Worm (Caenorhabditis elegans) whole organism, L4 larva: ENCODE results near the gene C10E2.2.
A peak's percentile ranks its signal among the peaks of the same experiment; 100 is the strongest.

Source experiments
- D1046.2 ChIP-seq: fragments of 200-800 bp; sonication (Bioruptor generic); IDR thresholded peaks from 2 replicates; pipeline ENCODE4 v1.3.6; 2022; ENCODE audit warnings: missing genetic modification characterization, missing compliant biosample characterization
- F26F4.8 ChIP-seq: fragments of 200-800 bp; sonication (Bioruptor generic); conservative IDR thresholded peaks from 2 replicates; pipeline ENCODE4 v1.3.6; 2022; ENCODE audit warnings: missing genetic modification characterization, missing compliant biosample characterization
- F49E8.2 ChIP-seq: sonication (generic microtip); optimal IDR thresholded peaks from 2 replicates; lab custom pipeline; 2016; ENCODE audit warnings: missing compliant biosample characterization, mild to moderate bottlenecking, missing genetic modification characterization, borderline replicate concordance
- R02D3.7 ChIP-seq: fragments of 150-350 bp; sonication (generic microtip); optimal IDR thresholded peaks from 3 replicates; lab custom pipeline; 2014; ENCODE audit warnings: missing biosample characterization, missing genetic modification characterization
- T20F7.1 ChIP-seq: fragments of 200-800 bp; sonication (Bioruptor generic); optimal IDR thresholded peaks from 2 replicates; lab custom pipeline; 2018; ENCODE audit warnings: mild to moderate bottlenecking, missing genetic modification characterization, missing compliant biosample characterization
- Y105C5A.15 ChIP-seq: fragments of 200-800 bp; sonication (Bioruptor generic); IDR thresholded peaks from 2 replicates; pipeline ENCODE4 v1.3.6; 2022; ENCODE audit warnings: missing genetic modification characterization, missing compliant biosample characterization
- ZK337.2 ChIP-seq: fragments of 200-800 bp; sonication (Bioruptor generic); IDR thresholded peaks from 2 replicates; pipeline ENCODE4 v1.3.6; 2022; ENCODE audit warnings: missing genetic modification reagents, missing genetic modification characterization, missing compliant biosample characterization
- aly-2 ChIP-seq: sonication (generic microtip); optimal IDR thresholded peaks from 2 replicates; lab custom pipeline; 2018; ENCODE audit warnings: missing biosample characterization, missing genetic modification characterization
- arid-1 ChIP-seq: fragments of 200-800 bp; sonication (Bioruptor generic); conservative IDR thresholded peaks from 2 replicates; pipeline ENCODE4 v1.3.6; 2022; ENCODE audit warnings: missing genetic modification reagents, missing genetic modification characterization, missing compliant biosample characterization
- attf-4 ChIP-seq: sonication (generic microtip); optimal IDR thresholded peaks from 3 replicates; lab custom pipeline; 2017; ENCODE audit warnings: missing biosample characterization, missing genetic modification characterization
- ceh-28 ChIP-seq: fragments of 150-350 bp; optimal IDR thresholded peaks from 2 replicates; lab custom pipeline; 2014; ENCODE audit warnings: missing biosample characterization, missing genetic modification reagents, missing genetic modification characterization
- ceh-44 ChIP-seq: fragments of 200-800 bp; sonication (Bioruptor generic); IDR thresholded peaks from 2 replicates; pipeline ENCODE4 v1.3.6; 2022; ENCODE audit warnings: missing genetic modification reagents, missing genetic modification characterization, missing compliant biosample characterization
- ceh-62 ChIP-seq: sonication (generic microtip); optimal IDR thresholded peaks from 2 replicates; lab custom pipeline; 2017; ENCODE audit warnings: missing biosample characterization, missing genetic modification characterization
- ceh-82 ChIP-seq: sonication (generic microtip); optimal IDR thresholded peaks from 2 replicates; lab custom pipeline; 2017; ENCODE audit warnings: missing biosample characterization, missing genetic modification characterization
- daf-12 ChIP-seq: fragments of 150-350 bp; optimal IDR thresholded peaks from 2 replicates; lab custom pipeline; 2014; ENCODE audit warnings: missing biosample characterization, missing genetic modification reagents, missing genetic modification characterization
- daf-19 ChIP-seq: fragments of 200-800 bp; sonication (Bioruptor generic); conservative IDR thresholded peaks from 2 replicates; pipeline ENCODE4 v1.3.6; 2022; ENCODE audit warnings: missing genetic modification characterization, missing compliant biosample characterization
- daf-8 ChIP-seq: fragments of 200-800 bp; sonication (Bioruptor generic); IDR thresholded peaks from 2 replicates; pipeline ENCODE4 v1.3.6; 2022; ENCODE audit warnings: missing genetic modification characterization, missing compliant biosample characterization
- dmd-6 ChIP-seq: fragments of 200-800 bp; sonication (Bioruptor generic); IDR thresholded peaks from 2 replicates; pipeline ENCODE4 v1.3.6; 2022; ENCODE audit warnings: missing genetic modification reagents, missing genetic modification characterization, missing compliant biosample characterization
- dmd-9 ChIP-seq: fragments of 200-800 bp; sonication (Bioruptor generic); IDR thresholded peaks from 2 replicates; pipeline ENCODE4 v1.3.6; 2022; ENCODE audit warnings: missing genetic modification reagents, missing genetic modification characterization, missing compliant biosample characterization
- dpl-1 ChIP-seq: fragments of 150-350 bp; optimal IDR thresholded peaks from 2 replicates; lab custom pipeline; 2014; ENCODE audit warnings: missing biosample characterization, missing genetic modification reagents, missing genetic modification characterization
- egl-43 ChIP-seq: fragments of 200-800 bp; sonication (Bioruptor generic); IDR thresholded peaks from 2 replicates; pipeline ENCODE4 v1.3.6; 2022; ENCODE audit warnings: missing genetic modification reagents, missing genetic modification characterization, missing compliant biosample characterization
- fkh-10 ChIP-seq: fragments of 150-350 bp; optimal IDR thresholded peaks from 2 replicates; lab custom pipeline; 2014; ENCODE audit warnings: missing biosample characterization, missing genetic modification reagents, missing genetic modification characterization
- hif-1 ChIP-seq, 2 experiments: sonication (generic microtip); optimal IDR thresholded peaks; 2 replicates each; lab custom pipeline; 2016 to 2017; ENCODE audit warnings: missing compliant biosample characterization in 2 of 2, missing genetic modification characterization in 2 of 2, missing genetic modification reagents in 2 of 2, missing genotype in 2 of 2, mild to moderate bottlenecking in 1 of 2
- hlh-11 ChIP-seq: fragments of 200-800 bp; sonication (Bioruptor generic); optimal IDR thresholded peaks from 2 replicates; lab custom pipeline; 2018; ENCODE audit warnings: mild to moderate bottlenecking, missing genetic modification characterization, missing compliant biosample characterization
- hlh-30 ChIP-seq: sonication (generic microtip); optimal IDR thresholded peaks from 2 replicates; lab custom pipeline; 2017; ENCODE audit warnings: antibody characterized with exemption, mild to moderate bottlenecking, missing genetic modification characterization, missing compliant biosample characterization; ENCODE audit not compliant: insufficient read depth
- lin-15B ChIP-seq: fragments of 150-350 bp; sonication (generic microtip); optimal IDR thresholded peaks from 3 replicates; lab custom pipeline; 2014; ENCODE audit warnings: missing biosample characterization, missing genetic modification characterization
- lin-39 ChIP-seq: fragments of 150-350 bp; optimal IDR thresholded peaks from 2 replicates; lab custom pipeline; 2014; ENCODE audit warnings: missing biosample characterization, missing genetic modification reagents, missing genetic modification characterization
- lir-3 ChIP-seq: sonication (generic microtip); optimal IDR thresholded peaks from 2 replicates; lab custom pipeline; 2016; ENCODE audit warnings: mild to moderate bottlenecking, missing genetic modification characterization, missing compliant biosample characterization
- madf-5 ChIP-seq, 2 experiments: fragments of 200-800 bp; sonication (Bioruptor generic); IDR thresholded peaks; 2 replicates each; pipeline ENCODE4 v1.3.6; 2022; ENCODE audit warnings: missing compliant biosample characterization in 2 of 2, missing genetic modification characterization in 2 of 2
- mdl-1 ChIP-seq, 2 experiments: fragments of 150-350 bp in 1 of 2; sonication (generic microtip) in 1 of 2; optimal IDR thresholded peaks; 2 replicates each; lab custom pipeline; 2014 to 2017; ENCODE audit warnings: missing biosample characterization in 2 of 2, missing genetic modification characterization in 2 of 2
- mdt-29 ChIP-seq: fragments of 200-800 bp; sonication (Bioruptor generic); IDR thresholded peaks from 2 replicates; pipeline ENCODE4 v1.3.6; 2022; ENCODE audit warnings: missing genetic modification reagents, missing genetic modification characterization, missing compliant biosample characterization
- mep-1 ChIP-seq: fragments of 150-350 bp; sonication (generic microtip); optimal IDR thresholded peaks from 3 replicates; lab custom pipeline; 2014; ENCODE audit warnings: missing biosample characterization, missing genetic modification characterization
- mxl-3 ChIP-seq: fragments of 200-800 bp; sonication (Bioruptor generic); optimal IDR thresholded peaks from 2 replicates; lab custom pipeline; 2018; ENCODE audit warnings: mild to moderate bottlenecking, missing genetic modification characterization, missing compliant biosample characterization
- nhr-111 ChIP-seq: fragments of 200-800 bp; sonication (Bioruptor generic); optimal IDR thresholded peaks from 2 replicates; lab custom pipeline; 2018; ENCODE audit warnings: mild to moderate bottlenecking, missing genetic modification characterization, missing compliant biosample characterization
- nhr-25 ChIP-seq: sonication (generic microtip); optimal IDR thresholded peaks from 2 replicates; lab custom pipeline; 2017; ENCODE audit warnings: missing genetic modification characterization, mild to moderate bottlenecking, missing compliant biosample characterization, antibody characterized with exemption, moderate library complexity, borderline replicate concordance; ENCODE audit not compliant: insufficient read depth
- nhr-28 ChIP-seq: fragments of 150-350 bp; optimal IDR thresholded peaks from 2 replicates; lab custom pipeline; 2014; ENCODE audit warnings: missing biosample characterization, missing genetic modification characterization
- nhr-41 ChIP-seq: fragments of 200-800 bp; sonication (Bioruptor generic); IDR thresholded peaks from 2 replicates; pipeline ENCODE4 v1.3.6; 2022; ENCODE audit warnings: missing genetic modification reagents, missing genetic modification characterization, missing compliant biosample characterization
- nhr-48 ChIP-seq: sonication (generic microtip); optimal IDR thresholded peaks from 2 replicates; lab custom pipeline; 2016; ENCODE audit warnings: mild to moderate bottlenecking, missing genetic modification characterization, missing compliant biosample characterization
- nhr-76 ChIP-seq: fragments of 150-350 bp; optimal IDR thresholded peaks from 2 replicates; lab custom pipeline; 2014; ENCODE audit warnings: missing biosample characterization, missing genetic modification characterization
- nhr-77 ChIP-seq: fragments of 150-350 bp; optimal IDR thresholded peaks from 2 replicates; lab custom pipeline; 2014; ENCODE audit warnings: missing biosample characterization, missing genetic modification characterization
- pqm-1 ChIP-seq: sonication (generic microtip); optimal IDR thresholded peaks from 2 replicates; lab custom pipeline; 2017; ENCODE audit warnings: missing biosample characterization, missing genetic modification characterization
- snpc-1.2 ChIP-seq: fragments of 200-800 bp; sonication (Bioruptor generic); IDR thresholded peaks from 2 replicates; pipeline ENCODE4 v1.3.6; 2022; ENCODE audit warnings: missing genetic modification reagents, missing genetic modification characterization, missing compliant biosample characterization
- snpc-4 ChIP-seq: fragments of 150-350 bp; optimal IDR thresholded peaks from 2 replicates; lab custom pipeline; 2014; ENCODE audit warnings: missing biosample characterization, missing genetic modification characterization
- spr-1 ChIP-seq: sonication (generic microtip); optimal IDR thresholded peaks from 2 replicates; lab custom pipeline; 2016; ENCODE audit warnings: mild to moderate bottlenecking, missing genetic modification characterization, missing compliant biosample characterization
- unc-39 ChIP-seq: sonication (generic microtip); optimal IDR thresholded peaks from 2 replicates; lab custom pipeline; 2017; ENCODE audit warnings: missing biosample characterization, missing genetic modification characterization
- unc-62 ChIP-seq, 3 experiments: fragments of 150-350 bp in 1 of 3; sonication (generic microtip); optimal IDR thresholded peaks in 2 of 3; peaks in 1 of 3; 1 replicate in 1 of 3; 2 replicates in 2 of 3; lab custom pipeline; 2014 to 2017; ENCODE audit warnings: missing biosample characterization in 3 of 3, missing genetic modification characterization in 3 of 3, missing genetic modification reagents in 3 of 3, missing genotype in 1 of 3
- zfp-3 ChIP-seq: fragments of 200-800 bp; sonication (Bioruptor generic); conservative IDR thresholded peaks from 2 replicates; pipeline ENCODE4 v1.3.6; 2022; ENCODE audit warnings: missing genetic modification reagents, missing genetic modification characterization, missing compliant biosample characterization
- zip-11 ChIP-seq: fragments of 200-800 bp; sonication (Bioruptor generic); IDR thresholded peaks from 2 replicates; pipeline ENCODE4 v1.3.6; 2022; ENCODE audit warnings: missing genetic modification characterization, missing compliant biosample characterization
- ztf-11 ChIP-seq: fragments of 150-350 bp; optimal IDR thresholded peaks from 2 replicates; lab custom pipeline; 2014; ENCODE audit warnings: missing biosample characterization, missing genetic modification characterization
- ztf-7 ChIP-seq: fragments of 150-350 bp; optimal IDR thresholded peaks from 2 replicates; lab custom pipeline; 2014; ENCODE audit warnings: missing biosample characterization, missing genetic modification characterization

The C10E2.2 gene

DNA sequence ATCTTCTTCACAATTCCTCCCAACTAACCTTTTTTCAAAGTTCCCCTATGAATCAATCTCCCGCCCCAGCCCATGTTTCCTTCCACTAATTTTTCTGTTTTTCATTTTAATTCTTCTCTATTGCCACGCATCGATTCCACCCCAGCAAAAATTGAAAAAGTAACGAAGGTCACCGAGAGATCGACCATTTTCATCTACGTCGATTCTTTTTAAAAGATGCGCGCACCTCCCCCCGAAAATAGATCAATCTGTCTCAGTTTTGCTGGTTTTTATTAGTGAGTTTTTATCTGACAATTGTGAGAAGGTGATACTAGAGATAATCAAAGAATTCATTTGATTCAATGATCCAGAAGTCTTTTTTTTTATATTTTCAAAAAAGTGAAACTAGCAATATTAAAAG lies 39.0 kb downstream of the C10E2.2 start:
- TF ChIP-seq egl-43 (GFP tag; lab: Robert Waterston, UW) (no peak), hif-1 (tag; optimal IDR thresholded peaks at IDR 0.05; lab: Kevin White, UChicago) (no peak), snpc-1.2 (no peak), lin-15B (tag; lab: Kevin White, UChicago) (no peak), fkh-10 (GFP tag; lab: Kevin White, UChicago) (no peak), madf-5 (GFP tag; IDR thresholded peaks at IDR 0.05; lab: Robert Waterston, UW) (no peak), hlh-11 (tag; lab: Kevin White, UChicago) (no peak), nhr-41 (GFP tag; lab: Robert Waterston, UW) (no peak), ztf-11 (tag; lab: Kevin White, UChicago) (no peak), dpl-1 (no peak), mxl-3 (no peak), nhr-111 (GFP tag; lab: Kevin White, UChicago) (no peak), Y105C5A.15 (GFP tag; lab: Robert Waterston, UW) (no peak), ceh-28 (tag; lab: Kevin White, UChicago) (no peak), ZK337.2 (GFP tag; lab: Robert Waterston, UW) (no peak), mdt-29 (GFP tag; lab: Robert Waterston, UW) (no peak)

DNA sequence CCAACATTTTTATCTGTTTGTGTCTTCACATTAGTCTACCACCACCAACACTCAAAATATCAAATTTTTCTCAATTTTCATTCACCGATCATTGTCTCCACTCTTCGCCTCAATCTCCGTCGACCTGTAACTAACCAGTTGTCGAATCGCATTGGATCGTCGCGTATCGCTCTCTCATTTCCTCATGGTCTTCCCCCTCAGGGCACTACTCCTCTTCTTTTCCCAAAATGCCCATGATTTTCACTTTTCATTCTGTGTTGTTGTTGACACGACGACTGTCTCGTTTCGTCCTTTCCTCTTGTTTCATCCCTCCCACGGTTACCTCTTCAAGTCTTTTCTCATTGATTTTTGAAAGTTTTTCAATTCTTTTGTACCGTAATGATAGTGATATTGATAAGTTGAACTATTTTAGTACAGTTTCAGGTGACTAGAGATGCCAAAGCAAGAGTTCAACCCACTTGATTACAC lies 41.0 kb downstream of the C10E2.2 start, which contains the start of gene T01C8.2:
T01C8.2 (plus strand) TSS at position 418 of the 468 bp plus-strand sequence.
- TF ChIP-seq daf-12 (tag; lab: Kevin White, UChicago) (no peak), arid-1 (GFP tag; lab: Robert Waterston, UW) (no peak), snpc-4 (no peak), lin-39 (tag; lab: Kevin White, UChicago) (no peak), nhr-77 (tag; lab: Kevin White, UChicago) (no peak), ceh-44 (GFP tag; lab: Robert Waterston, UW) (no peak), unc-39 (tag; lab: Kevin White, UChicago) (no peak), mep-1 (peak; percentile 1), unc-62 (GFP tag; optimal IDR thresholded peaks at IDR 0.05 in 1 of 2; lab: Kevin White, UChicago) (peak in 1 of 2 experiments; percentile 72), unc-62 (tag; optimal IDR thresholded peaks at IDR 0.05; lab: Kevin White, UChicago) (no peak), snpc-1.2 (no peak), D1046.2 (GFP tag; lab: Robert Waterston, UW) (no peak), pqm-1 (tag; lab: Kevin White, UChicago) (no peak), nhr-48 (tag; lab: Kevin White, UChicago) (no peak), zip-11 (GFP tag; lab: Robert Waterston, UW) (no peak), F26F4.8 (GFP tag; lab: Robert Waterston, UW) (no peak), nhr-76 (no peak), daf-8 (GFP tag; lab: Robert Waterston, UW) (no peak), spr-1 (tag; lab: Kevin White, UChicago) (no peak), attf-4 (tag; lab: Kevin White, UChicago) (no peak), mdl-1 (tag; optimal IDR thresholded peaks at IDR 0.05; lab: Kevin White, UChicago) (peak in 1 of 2 experiments; percentile 12), hlh-30 (tag; lab: Kevin White, UChicago) (no peak), zfp-3 (GFP tag; lab: Robert Waterston, UW) (no peak), mdt-29 (GFP tag; lab: Robert Waterston, UW) (no peak), nhr-25 (tag; lab: Kevin White, UChicago) (peak; percentile 14), aly-2 (tag; lab: Kevin White, UChicago) (no peak), ceh-82 (tag; lab: Kevin White, UChicago) (no peak), F49E8.2 (tag; lab: Kevin White, UChicago) (no peak), madf-5 (GFP tag; IDR thresholded peaks at IDR 0.05; lab: Robert Waterston, UW) (no peak), R02D3.7 (tag; lab: Kevin White, UChicago) (no peak), daf-19 (GFP tag; lab: Robert Waterston, UW) (no peak), dmd-9 (GFP tag; lab: Robert Waterston, UW) (no peak), dmd-6 (GFP tag; lab: Robert Waterston, UW) (0 out of 2 replicates have a peak, but pooled peaks have one; percentile 7), nhr-28 (tag; lab: Kevin White, UChicago) (peak; percentile 22), T20F7.1 (no peak), lir-3 (tag; lab: Kevin White, UChicago) (no peak), ztf-7 (no peak), ceh-62 (tag; lab: Kevin White, UChicago) (no peak)
- TF ChIP-seq, all 104 proteins: peak for 6
